Fruit fly (Drosophila melanogaster): ENCODE data around the gene CG18787.
"Not testable (repeated sequence)": the region's sequence is repeated elsewhere in the genome, so short reads cannot be mapped to it uniquely, and the experiment has no call there.

The CG18787 gene

dm6 chr2L:11999240-11999704, at the start of gene CG18787, which contains the start of gene Nfs1:
CG18787 (minus strand) TSS chr2L:11999340.
Nfs1 (plus strand) TSS chr2L:11999654.
- TF ChIP-seq CG8478 (optimal IDR thresholded peaks at IDR 0.05); Dll (optimal IDR thresholded peaks at IDR 0.05); usp (GFP tag; optimal IDR thresholded peaks at IDR 0.05): not testable (repeated sequence)

- TF ChIP-seq CG8478 (optimal IDR thresholded peaks at IDR 0.05) (no peak), EcR (GFP tag; optimal IDR thresholded peaks at IDR 0.05) (no peak), Dll (optimal IDR thresholded peaks at IDR 0.05) (no peak)
Measured at dm6 chr2L:12048723-12049122, 49.6 kb upstream of the CG18787 start, which contains the start of gene Plzf. Plzf (minus strand) TSS chr2L:12048918.

dm6 chr2L:12046856-12047230, 47.7 kb upstream of the CG18787 start:
- TF ChIP-seq Dll (optimal IDR thresholded peaks at IDR 0.05) = no peak
- no peak for TF ChIP-seq pan (optimal IDR thresholded peaks at IDR 0.05)
- TF ChIP-seq usp (GFP tag; optimal IDR thresholded peaks at IDR 0.05) = no peak
- no peak for TF ChIP-seq psq (optimal IDR thresholded peaks at IDR 0.05)
- TF ChIP-seq EcR (GFP tag; optimal IDR thresholded peaks at IDR 0.05) = no peak
- no peak for TF ChIP-seq CG8478 (optimal IDR thresholded peaks at IDR 0.05)

dm6 chr2L:12045941-12046855, 47.1 kb upstream of the CG18787 start, which contains the start of gene CG6770:
CG6770 (minus strand) TSS chr2L:12046118.
- TF ChIP-seq EcR (GFP tag; optimal IDR thresholded peaks at IDR 0.05) (peak in 1 of 2 experiments; percentile 33), usp (GFP tag; optimal IDR thresholded peaks at IDR 0.05) (no peak)

- TF ChIP-seq usp (GFP tag; optimal IDR thresholded peaks at IDR 0.05) (no peak), pan (optimal IDR thresholded peaks at IDR 0.05) (no peak), EcR (GFP tag; optimal IDR thresholded peaks at IDR 0.05) (peak in 1 of 2 experiments; percentile 42)
Measured at dm6 chr2L:12045578-12045940, 46.4 kb upstream of the CG18787 start.

dm6 chr2L:12044613-12045350, 45.6 kb upstream of the CG18787 start, which contains the start of gene CG6785:
CG6785 (minus strand) TSS chr2L:12045200.
- TF ChIP-seq usp (GFP tag; optimal IDR thresholded peaks at IDR 0.05) (no peak), pan (optimal IDR thresholded peaks at IDR 0.05) (no peak), CG8478 (optimal IDR thresholded peaks at IDR 0.05) (no peak), psq (optimal IDR thresholded peaks at IDR 0.05) (no peak), Dll (optimal IDR thresholded peaks at IDR 0.05) (no peak), EcR (GFP tag; optimal IDR thresholded peaks at IDR 0.05) (no peak)

dm6 chr2L:12040510-12040909, 41.4 kb upstream of the CG18787 start, which contains the start of gene CG6766:
CG6766 (minus strand) TSS chr2L:12040689.
- TF ChIP-seq usp (GFP tag; optimal IDR thresholded peaks at IDR 0.05) (no peak), Dll (optimal IDR thresholded peaks at IDR 0.05) (no peak), psq (optimal IDR thresholded peaks at IDR 0.05) (no peak)

dm6 chr2L:12038177-12038581, 39.0 kb upstream of the CG18787 start, which contains the start of gene Tom70:
Tom70 (minus strand) TSS chr2L:12038511.
- no peak for TF ChIP-seq psq (optimal IDR thresholded peaks at IDR 0.05)
- no peak for TF ChIP-seq Dll (optimal IDR thresholded peaks at IDR 0.05)
- no peak for TF ChIP-seq usp (GFP tag; optimal IDR thresholded peaks at IDR 0.05)
- no peak for TF ChIP-seq EcR (GFP tag; optimal IDR thresholded peaks at IDR 0.05)
- no peak for TF ChIP-seq CG8478 (optimal IDR thresholded peaks at IDR 0.05)
- TF ChIP-seq pan (optimal IDR thresholded peaks at IDR 0.05) = no peak

- TF ChIP-seq EcR (GFP tag; optimal IDR thresholded peaks at IDR 0.05) (no peak), psq (optimal IDR thresholded peaks at IDR 0.05) (no peak), usp (GFP tag; optimal IDR thresholded peaks at IDR 0.05) (no peak), CG8478 (optimal IDR thresholded peaks at IDR 0.05) (no peak)
Measured at dm6 chr2L:12033890-12034289, 34.8 kb upstream of the CG18787 start, which contains the start of gene CG18788. CG18788 (plus strand) TSS chr2L:12034190.

dm6 chr2L:12030552-12031131, 31.5 kb upstream of the CG18787 start:
- TF ChIP-seq EcR (GFP tag; optimal IDR thresholded peaks at IDR 0.05) = no peak
- TF ChIP-seq pan (optimal IDR thresholded peaks at IDR 0.05) = no peak
- TF ChIP-seq psq (optimal IDR thresholded peaks at IDR 0.05) = no peak
- no peak for TF ChIP-seq usp (GFP tag; optimal IDR thresholded peaks at IDR 0.05)
- no peak for TF ChIP-seq Dll (optimal IDR thresholded peaks at IDR 0.05)
- TF ChIP-seq CG8478 (optimal IDR thresholded peaks at IDR 0.05) = no peak

dm6 chr2L:12029594-12030197, 30.6 kb upstream of the CG18787 start:
- TF ChIP-seq Dll (optimal IDR thresholded peaks at IDR 0.05) (no peak), usp (GFP tag; optimal IDR thresholded peaks at IDR 0.05) (no peak), EcR (GFP tag; optimal IDR thresholded peaks at IDR 0.05) (no peak), psq (optimal IDR thresholded peaks at IDR 0.05) (no peak), pan (optimal IDR thresholded peaks at IDR 0.05) (no peak), CG8478 (optimal IDR thresholded peaks at IDR 0.05) (no peak)

All from whole organism.